Fruit fly (Drosophila melanogaster) whole organism, embryonic: ENCODE results near the gene CG7907.

Experiments used
- Atf6 ChIP-seq: fragments of 200-800 bp; sonication (Bioruptor generic); IDR thresholded peaks from 2 replicates; pipeline ENCODE4 v1.3.6; 2022; ENCODE audit warnings: missing biosample characterization, missing genetic modification characterization
- CG11093 ChIP-seq: fragments of 200-800 bp; sonication (Bioruptor generic); IDR thresholded peaks from 3 replicates; pipeline ENCODE4 v1.3.6; 2022; ENCODE audit warnings: missing biosample characterization, missing genetic modification characterization
- CG12236 ChIP-seq: fragments of 200-800 bp; sonication (Bioruptor generic); optimal IDR thresholded peaks from 2 replicates; lab custom pipeline; 2016; ENCODE audit warnings: missing biosample characterization, missing genetic modification characterization
- CG12744 ChIP-seq: fragments of 200-800 bp; sonication (Bioruptor generic); optimal IDR thresholded peaks from 2 replicates; lab custom pipeline; 2016; ENCODE audit warnings: missing biosample characterization, missing genetic modification characterization
- CG14441 ChIP-seq: fragments of 200-800 bp; sonication (Bioruptor generic); IDR thresholded peaks from 2 replicates; pipeline ENCODE4 v1.3.6; 2022; ENCODE audit warnings: missing biosample characterization, missing genetic modification characterization
- CG15011 ChIP-seq: fragments of 200-800 bp; sonication (Bioruptor generic); optimal IDR thresholded peaks from 3 replicates; lab custom pipeline; 2018; ENCODE audit warnings: missing biosample characterization, mild to moderate bottlenecking, missing genetic modification characterization
- CG1603 ChIP-seq: fragments of 200-800 bp; sonication (Bioruptor generic); optimal IDR thresholded peaks from 2 replicates; lab custom pipeline; 2019; ENCODE audit warnings: missing biosample characterization, mild to moderate bottlenecking, missing genetic modification characterization, moderate library complexity
- CG16779 ChIP-seq: fragments of 200-800 bp; sonication (Bioruptor generic); IDR thresholded peaks from 2 replicates; pipeline ENCODE4 v1.3.6; 2022; ENCODE audit warnings: missing biosample characterization, missing genetic modification characterization
- CG16863 ChIP-seq: fragments of 200-800 bp; sonication (Bioruptor generic); optimal IDR thresholded peaks from 3 replicates; lab custom pipeline; 2016; ENCODE audit warnings: missing biosample characterization, missing genetic modification characterization
- CG18476 ChIP-seq: fragments of 200-800 bp; sonication (Bioruptor generic); optimal IDR thresholded peaks from 2 replicates; lab custom pipeline; 2016; ENCODE audit warnings: missing biosample characterization, mild to moderate bottlenecking, missing genetic modification characterization
- CG2120 ChIP-seq: fragments of 200-800 bp; sonication (Bioruptor generic); optimal IDR thresholded peaks from 3 replicates; lab custom pipeline; 2016; ENCODE audit warnings: missing biosample characterization, missing genetic modification characterization
- CG30020 ChIP-seq: fragments of 200-800 bp; optimal IDR thresholded peaks from 2 replicates; lab custom pipeline; 2019; ENCODE audit warnings: missing biosample characterization, mild to moderate bottlenecking, missing genetic modification characterization, moderate library complexity
- CG30403 ChIP-seq: fragments of 200-800 bp; sonication (Bioruptor generic); optimal IDR thresholded peaks from 3 replicates; lab custom pipeline; 2016; ENCODE audit warnings: missing biosample characterization, missing genetic modification characterization
- CG4820 ChIP-seq: fragments of 200-800 bp; sonication (Bioruptor generic); optimal IDR thresholded peaks from 3 replicates; lab custom pipeline; 2016; ENCODE audit warnings: missing biosample characterization, missing genetic modification characterization
- CG6272 ChIP-seq: fragments of 200-800 bp; sonication (Bioruptor generic); IDR thresholded peaks from 2 replicates; pipeline ENCODE4 v1.3.6; 2022; ENCODE audit warnings: missing biosample characterization, missing genetic modification characterization
- CG7745 ChIP-seq: fragments of 200-800 bp; sonication (Bioruptor generic); optimal IDR thresholded peaks from 2 replicates; lab custom pipeline; 2018; ENCODE audit warnings: missing biosample characterization, mild to moderate bottlenecking, missing genetic modification characterization, moderate library complexity
- CG9727 ChIP-seq: fragments of 200-800 bp; sonication (Bioruptor generic); optimal IDR thresholded peaks from 3 replicates; lab custom pipeline; 2017; ENCODE audit warnings: missing biosample characterization, mild to moderate bottlenecking, missing genetic modification characterization
- CG9932 ChIP-seq: fragments of 200-800 bp; sonication (Bioruptor generic); IDR thresholded peaks from 2 replicates; pipeline ENCODE4 v1.3.6; 2022; ENCODE audit warnings: missing biosample characterization, missing genetic modification characterization
- CrebB ChIP-seq: fragments of 200-800 bp; sonication (Bioruptor generic); optimal IDR thresholded peaks from 3 replicates; lab custom pipeline; 2018; ENCODE audit warnings: missing biosample characterization, mild to moderate bottlenecking, missing genetic modification characterization
- Deaf1 ChIP-seq: fragments of 200-800 bp; optimal IDR thresholded peaks from 3 replicates; lab custom pipeline; 2019; ENCODE audit warnings: missing biosample characterization, mild to moderate bottlenecking, missing genetic modification characterization, moderate library complexity
- Dip3 ChIP-seq: fragments of 200-800 bp; sonication (Bioruptor generic); optimal IDR thresholded peaks from 3 replicates; lab custom pipeline; 2016; ENCODE audit warnings: missing biosample characterization, missing genetic modification characterization
- Dp ChIP-seq: fragments of 200-800 bp; sonication (Bioruptor generic); optimal IDR thresholded peaks from 2 replicates; lab custom pipeline; 2018; ENCODE audit warnings: missing biosample characterization, mild to moderate bottlenecking, missing genetic modification characterization, moderate library complexity
- Meics ChIP-seq: fragments of 200-800 bp; sonication (Bioruptor generic); optimal IDR thresholded peaks from 2 replicates; lab custom pipeline; 2017; ENCODE audit warnings: missing biosample characterization, mild to moderate bottlenecking, missing genetic modification characterization
- Nf-YA ChIP-seq: fragments of 200-800 bp; sonication (Bioruptor generic); IDR thresholded peaks from 2 replicates; pipeline ENCODE4 v1.3.6; 2022; ENCODE audit warnings: missing biosample characterization, missing genetic modification characterization
- Oli ChIP-seq: fragments of 200-800 bp; sonication (Bioruptor generic); optimal IDR thresholded peaks from 2 replicates; lab custom pipeline; 2018; ENCODE audit warnings: missing biosample characterization, mild to moderate bottlenecking, missing genetic modification characterization, moderate library complexity
- Rfx ChIP-seq: fragments of 200-800 bp; sonication (Bioruptor generic); IDR thresholded peaks from 2 replicates; pipeline ENCODE4 v1.3.6; 2022; ENCODE audit warnings: missing biosample characterization, missing genetic modification characterization
- Scr ChIP-seq: fragments of 200-800 bp; sonication (Bioruptor generic); IDR thresholded peaks from 2 replicates; pipeline ENCODE4 v1.3.6; 2022; ENCODE audit warnings: missing biosample characterization, missing genetic modification characterization; ENCODE audit not compliant: partially characterized antibody
- Sry-β ChIP-seq: fragments of 200-800 bp; sonication (Bioruptor generic); optimal IDR thresholded peaks from 2 replicates; lab custom pipeline; 2018; ENCODE audit warnings: missing biosample characterization, mild to moderate bottlenecking, missing genetic modification characterization, moderate library complexity
- Trl ChIP-seq, 3 experiments: fragments of >200 bp in 2 of 3; fragments of 200-800 bp in 1 of 3; sonication (Bioruptor generic) in 1 of 3; optimal IDR thresholded peaks; 2 replicates in 1 of 3; 3 replicates in 2 of 3; lab custom pipeline; 2016 to 2017; ENCODE audit warnings: missing biosample characterization in 1 of 3, missing genetic modification characterization in 1 of 3
- Usf ChIP-seq: fragments of 200-800 bp; sonication (Bioruptor generic); optimal IDR thresholded peaks from 2 replicates; lab custom pipeline; 2017; ENCODE audit warnings: missing genotype, missing biosample characterization, missing genetic modification characterization
- ab ChIP-seq: fragments of 200-800 bp; sonication (Bioruptor generic); optimal IDR thresholded peaks from 2 replicates; lab custom pipeline; 2016; ENCODE audit warnings: missing biosample characterization, missing genetic modification characterization
- amos ChIP-seq: fragments of 200-800 bp; sonication (Bioruptor generic); IDR thresholded peaks from 2 replicates; pipeline ENCODE4 v1.3.6; 2022; ENCODE audit warnings: missing biosample characterization, missing genetic modification characterization; ENCODE audit not compliant: partially characterized antibody
- ase ChIP-seq: fragments of 200-800 bp; sonication (Bioruptor generic); IDR thresholded peaks from 3 replicates; pipeline ENCODE4 v1.3.6; 2022; ENCODE audit warnings: missing biosample characterization, missing genetic modification characterization
- ash1 ChIP-seq: fragments of 200-800 bp; sonication (Bioruptor generic); optimal IDR thresholded peaks from 2 replicates; lab custom pipeline; 2018; ENCODE audit warnings: missing biosample characterization, mild to moderate bottlenecking, missing genetic modification characterization
- ci ChIP-seq: fragments of 200-800 bp; sonication (Bioruptor generic); IDR thresholded peaks from 3 replicates; pipeline ENCODE4 v1.3.6; 2022; ENCODE audit warnings: missing biosample characterization, missing genetic modification characterization
- crol ChIP-seq: fragments of 200-800 bp; sonication (Bioruptor generic); IDR thresholded peaks from 2 replicates; pipeline ENCODE4 v1.3.6; 2022; ENCODE audit warnings: missing biosample characterization, missing genetic modification characterization
- dmrt99B ChIP-seq: fragments of 200-800 bp; sonication (Bioruptor generic); optimal IDR thresholded peaks from 2 replicates; lab custom pipeline; 2018; ENCODE audit warnings: missing biosample characterization, mild to moderate bottlenecking, missing genetic modification characterization, moderate library complexity
- esg ChIP-seq: fragments of 200-800 bp; sonication (Bioruptor generic); conservative IDR thresholded peaks from 2 replicates; pipeline ENCODE4 v1.3.6; 2022; ENCODE audit warnings: missing biosample characterization, missing genetic modification characterization
- fd102C ChIP-seq: fragments of 200-800 bp; sonication (Bioruptor generic); optimal IDR thresholded peaks from 2 replicates; lab custom pipeline; 2018; ENCODE audit warnings: missing biosample characterization, mild to moderate bottlenecking, missing genetic modification characterization, moderate library complexity
- gce ChIP-seq: fragments of 200-800 bp; sonication (Bioruptor generic); IDR thresholded peaks from 3 replicates; pipeline ENCODE4 v1.3.6; 2022; ENCODE audit warnings: missing biosample characterization, missing genetic modification characterization
- gcm2 ChIP-seq: fragments of 200-800 bp; sonication (Bioruptor generic); optimal IDR thresholded peaks from 2 replicates; lab custom pipeline; 2016; ENCODE audit warnings: missing biosample characterization, missing genetic modification characterization
- hbn ChIP-seq: fragments of 200-800 bp; sonication (Bioruptor generic); IDR thresholded peaks from 2 replicates; pipeline ENCODE4 v1.3.6; 2022; ENCODE audit warnings: missing biosample characterization, missing genetic modification characterization; ENCODE audit not compliant: partially characterized antibody
- lola ChIP-seq, 3 experiments: fragments of >200 bp in 2 of 3; fragments of 200-800 bp in 1 of 3; sonication (Bioruptor generic) in 1 of 3; optimal IDR thresholded peaks; 2 replicates each; lab custom pipeline; 2017 to 2019; ENCODE audit warnings: missing biosample characterization in 3 of 3, missing genetic modification characterization in 3 of 3, mild to moderate bottlenecking in 1 of 3, moderate library complexity in 1 of 3
- nerfin-2 ChIP-seq: fragments of 200-800 bp; sonication (Bioruptor generic); IDR thresholded peaks from 2 replicates; pipeline ENCODE4 v1.3.6; 2022; ENCODE audit warnings: missing biosample characterization, missing genetic modification characterization; ENCODE audit not compliant: partially characterized antibody
- odd ChIP-seq: fragments of 200-800 bp; sonication (Bioruptor generic); optimal IDR thresholded peaks from 2 replicates; lab custom pipeline; 2017; ENCODE audit warnings: missing biosample characterization, mild to moderate bottlenecking, missing genetic modification characterization
- pzg ChIP-seq: fragments of 200-800 bp; sonication (Bioruptor generic); optimal IDR thresholded peaks from 3 replicates; lab custom pipeline; 2018; ENCODE audit warnings: missing biosample characterization, mild to moderate bottlenecking, missing genetic modification characterization, moderate library complexity
- scrt ChIP-seq: fragments of 200-800 bp; sonication (Bioruptor generic); optimal IDR thresholded peaks from 2 replicates; lab custom pipeline; 2018; ENCODE audit warnings: missing biosample characterization, mild to moderate bottlenecking, missing genetic modification characterization, moderate library complexity
- sna ChIP-seq: fragments of 200-800 bp; sonication (Bioruptor generic); IDR thresholded peaks from 2 replicates; pipeline ENCODE4 v1.3.6; 2022; ENCODE audit warnings: missing biosample characterization, missing genetic modification characterization; ENCODE audit not compliant: partially characterized antibody
- sug ChIP-seq: fragments of 200-800 bp; optimal IDR thresholded peaks from 2 replicates; lab custom pipeline; 2019; ENCODE audit warnings: missing biosample characterization, mild to moderate bottlenecking, missing genetic modification characterization, moderate library complexity
- tx ChIP-seq: fragments of 200-800 bp; sonication (Bioruptor generic); optimal IDR thresholded peaks from 2 replicates; lab custom pipeline; 2016; ENCODE audit warnings: missing biosample characterization, missing genetic modification characterization
- zf30C ChIP-seq: fragments of 200-800 bp; sonication (Bioruptor generic); optimal IDR thresholded peaks from 3 replicates; lab custom pipeline; 2018; ENCODE audit warnings: missing biosample characterization, mild to moderate bottlenecking, missing genetic modification characterization

Gene CG7907

DNA sequence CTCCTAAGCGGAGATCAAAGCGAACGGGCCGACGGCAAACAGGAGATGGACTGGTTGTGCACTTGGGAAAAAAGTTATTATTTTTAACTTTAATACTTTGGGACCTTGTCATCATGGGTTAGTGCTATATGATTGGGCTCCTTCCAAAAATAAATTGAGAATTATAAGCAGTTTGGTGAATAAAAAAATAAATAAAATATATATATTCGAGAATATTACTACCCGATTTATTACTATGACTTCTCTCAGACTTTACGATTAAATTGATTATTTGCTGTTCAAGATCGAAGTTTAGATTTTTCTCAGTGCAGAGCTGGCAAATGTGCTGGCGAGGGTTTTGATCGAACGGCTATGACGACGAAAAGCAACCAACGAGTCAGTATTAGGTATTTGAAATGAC, 16.4 kb downstream of the CG7907 start (continued):
- TF ChIP-seq amos (GFP tag; lab: Robert Waterston, UW): no peak
- TF ChIP-seq esg: no peak
- 0 out of 3 replicates have a peak, but pooled peaks have one; percentile 30 for TF ChIP-seq CG11093
- TF ChIP-seq CG14441 (GFP tag; lab: Robert Waterston, UW): peak; percentile 23; the same call in 1 of the 2 replicates
- no peak for TF ChIP-seq CG12744 (GFP tag; lab: Kevin White, UChicago)
- TF ChIP-seq sna: no peak
- peak; percentile 72 for TF ChIP-seq Rfx (GFP tag; lab: Robert Waterston, UW)
- no peak for TF ChIP-seq hbn (GFP tag; lab: Robert Waterston, UW)
- peak; percentile 33 for TF ChIP-seq CG30403 (GFP tag; lab: Kevin White, UChicago)
- no peak for TF ChIP-seq CG7745 (tag; lab: Kevin White, UChicago)
- TF ChIP-seq ase (GFP tag; lab: Robert Waterston, UW): no peak
- TF ChIP-seq Dip3 (GFP tag; lab: Kevin White, UChicago): no peak
- no peak for TF ChIP-seq Atf6 (GFP tag; lab: Robert Waterston, UW)
- no peak for TF ChIP-seq CG4820 (GFP tag; lab: Kevin White, UChicago)
- no peak for TF ChIP-seq gcm2 (GFP tag; lab: Kevin White, UChicago)
- TF ChIP-seq Usf (GFP tag; lab: Kevin White, UChicago): no peak
- TF ChIP-seq CrebB (tag; lab: Kevin White, UChicago): no peak
- TF ChIP-seq pzg: no peak
- no peak for TF ChIP-seq Dp
- TF ChIP-seq Oli (tag; lab: Kevin White, UChicago): peak; percentile 51
- peak; percentile 71 for TF ChIP-seq CG9727
- peak; percentile 71 for TF ChIP-seq dmrt99B (tag; lab: Kevin White, UChicago)
- TF ChIP-seq ab: no peak
- TF ChIP-seq CG9932 (GFP tag; lab: Robert Waterston, UW): no peak
- no peak for TF ChIP-seq gce (GFP tag; lab: Robert Waterston, UW)
- no peak for TF ChIP-seq Trl (optimal IDR thresholded peaks at IDR 0.05; lab: Kevin White, UChicago)
- no peak for TF ChIP-seq Trl (GFP tag; optimal IDR thresholded peaks at IDR 0.05; lab: Kevin White, UChicago)
- TF ChIP-seq Nf-YA (GFP tag; lab: Robert Waterston, UW): no peak
- TF ChIP-seq Scr (GFP tag; lab: Robert Waterston, UW): no peak
- TF ChIP-seq CG6272: no peak
- TF ChIP-seq odd (GFP tag; lab: Kevin White, UChicago): no peak
- TF ChIP-seq Meics: peak; percentile 56
- peak; percentile 13 for TF ChIP-seq zf30C (GFP tag; lab: Kevin White, UChicago)
- no peak for TF ChIP-seq CG12236
- TF ChIP-seq CG2120 (GFP tag; lab: Kevin White, UChicago): no peak
- no peak for TF ChIP-seq crol (GFP tag; lab: Robert Waterston, UW)
- TF ChIP-seq sug (tag; lab: Kevin White, UChicago): no peak
- TF ChIP-seq Sry-β (GFP tag; lab: Kevin White, UChicago): no peak
- TF ChIP-seq CG16863 (GFP tag; lab: Kevin White, UChicago): no peak
- no peak for TF ChIP-seq tx (GFP tag; lab: Kevin White, UChicago)
- TF ChIP-seq nerfin-2 (GFP tag; lab: Robert Waterston, UW): no peak
- peak; percentile 38 for TF ChIP-seq CG18476 (GFP tag; lab: Kevin White, UChicago)
- TF ChIP-seq CG1603 (tag; lab: Kevin White, UChicago): no peak
- TF ChIP-seq CG30020: no peak
- TF ChIP-seq fd102C (GFP tag; lab: Kevin White, UChicago): no peak
- peak in 1 of 3 experiments; percentile 55 for TF ChIP-seq lola (GFP tag; optimal IDR thresholded peaks at IDR 0.05; lab: Kevin White, UChicago)
- TF ChIP-seq scrt (GFP tag; lab: Kevin White, UChicago): peak; percentile 32
- TF ChIP-seq ci (GFP tag; lab: Robert Waterston, UW): no peak
- TF ChIP-seq ash1 (GFP tag; lab: Kevin White, UChicago): no peak
- TF ChIP-seq Deaf1 (tag; lab: Kevin White, UChicago): peak; percentile 28
- TF ChIP-seq CG16779 (GFP tag; lab: Robert Waterston, UW): no peak
- TF ChIP-seq CG15011 (GFP tag; lab: Kevin White, UChicago): peak; percentile 29
